Worm (Caenorhabditis elegans) whole organism, L2 larva: ENCODE measurements around the gene sre-24.

Experiments used
- F13H6.1 ChIP-seq: sonication (generic microtip); optimal IDR thresholded peaks from 2 replicates; lab custom pipeline; 2016; ENCODE audit warnings: missing genetic modification characterization, missing compliant biosample characterization
- R02D3.7 ChIP-seq: fragments of 150-350 bp; optimal IDR thresholded peaks from 2 replicates; lab custom pipeline; 2014; ENCODE audit warnings: missing biosample characterization, missing genetic modification characterization
- ZK546.5 ChIP-seq: sonication (generic microtip); optimal IDR thresholded peaks from 2 replicates; lab custom pipeline; 2017; ENCODE audit warnings: missing biosample characterization, missing genetic modification characterization
- alr-1 ChIP-seq: fragments of 150-350 bp; optimal IDR thresholded peaks from 2 replicates; lab custom pipeline; 2014; ENCODE audit warnings: missing biosample characterization, missing genetic modification characterization
- ama-1 ChIP-seq: fragments of 150-350 bp; optimal IDR thresholded peaks from 2 replicates; lab custom pipeline; 2018; ENCODE audit warnings: inconsistent platforms
- blmp-1 ChIP-seq: sonication (generic microtip); optimal IDR thresholded peaks from 2 replicates; lab custom pipeline; 2017; ENCODE audit warnings: missing genetic modification characterization, mild to moderate bottlenecking, missing compliant biosample characterization, antibody characterized with exemption, moderate library complexity; ENCODE audit not compliant: insufficient read depth
- ceh-16 ChIP-seq: fragments of 150-350 bp; optimal IDR thresholded peaks from 2 replicates; lab custom pipeline; 2014; ENCODE audit warnings: missing biosample characterization, missing genetic modification characterization
- ceh-82 ChIP-seq: fragments of 150-350 bp; optimal IDR thresholded peaks from 2 replicates; lab custom pipeline; 2014; ENCODE audit warnings: missing biosample characterization, missing genetic modification characterization
- crh-2 ChIP-seq: sonication (generic microtip); optimal IDR thresholded peaks from 2 replicates; lab custom pipeline; 2017; ENCODE audit warnings: missing biosample characterization, missing genetic modification characterization
- egl-27 ChIP-seq: sonication (generic microtip); optimal IDR thresholded peaks from 3 replicates; lab custom pipeline; 2017; ENCODE audit warnings: missing biosample characterization, missing genetic modification reagents, missing genetic modification characterization
- elt-1 ChIP-seq: fragments of 150-350 bp; optimal IDR thresholded peaks from 2 replicates; lab custom pipeline; 2014; ENCODE audit warnings: missing biosample characterization, missing genetic modification characterization
- elt-3 ChIP-seq: sonication (generic microtip); optimal IDR thresholded peaks from 2 replicates; lab custom pipeline; 2017; ENCODE audit warnings: missing biosample characterization, missing genetic modification characterization
- fos-1 ChIP-seq: fragments of 150-350 bp; optimal IDR thresholded peaks from 2 replicates; lab custom pipeline; 2014; ENCODE audit warnings: missing biosample characterization, missing genetic modification characterization
- gmeb-1 ChIP-seq: fragments of 150-350 bp; optimal IDR thresholded peaks from 2 replicates; lab custom pipeline; 2014; ENCODE audit warnings: missing biosample characterization, missing genetic modification characterization
- lin-13 ChIP-seq: fragments of 150-350 bp; optimal IDR thresholded peaks from 2 replicates; lab custom pipeline; 2014; ENCODE audit warnings: missing biosample characterization, missing genetic modification reagents, missing genetic modification characterization
- lsy-2 ChIP-seq, 2 experiments: fragments of 150-350 bp in 1 of 2; sonication (generic microtip) in 1 of 2; optimal IDR thresholded peaks; 2 replicates each; lab custom pipeline; 2014 to 2017; ENCODE audit warnings: missing biosample characterization in 2 of 2, missing genetic modification characterization in 2 of 2
- mab-5 ChIP-seq: fragments of 150-350 bp; optimal IDR thresholded peaks from 2 replicates; lab custom pipeline; 2014; ENCODE audit warnings: missing biosample characterization, missing genetic modification characterization
- mbf-1 ChIP-seq: sonication (generic microtip); optimal IDR thresholded peaks from 2 replicates; lab custom pipeline; 2017; ENCODE audit warnings: missing biosample characterization, missing genetic modification characterization
- mdl-1 ChIP-seq, 2 experiments: fragments of 150-350 bp in 1 of 2; sonication (generic microtip) in 1 of 2; optimal IDR thresholded peaks; 2 replicates each; lab custom pipeline; 2017; ENCODE audit warnings: missing biosample characterization in 2 of 2, missing genetic modification characterization in 2 of 2
- nhr-10 ChIP-seq: sonication (generic microtip); optimal IDR thresholded peaks from 2 replicates; lab custom pipeline; 2017; ENCODE audit warnings: missing biosample characterization, missing genetic modification characterization
- nhr-11 ChIP-seq: fragments of 150-350 bp; optimal IDR thresholded peaks from 2 replicates; lab custom pipeline; 2014; ENCODE audit warnings: missing biosample characterization, missing genetic modification characterization
- nhr-129 ChIP-seq: fragments of 150-350 bp; optimal IDR thresholded peaks from 2 replicates; lab custom pipeline; 2014; ENCODE audit warnings: missing biosample characterization, missing genetic modification characterization
- nhr-237 ChIP-seq: fragments of 150-350 bp; optimal IDR thresholded peaks from 2 replicates; lab custom pipeline; 2014; ENCODE audit warnings: missing biosample characterization, missing genetic modification characterization
- nhr-25 ChIP-seq: fragments of 150-350 bp; sonication (generic microtip); optimal IDR thresholded peaks from 3 replicates; lab custom pipeline; 2014; ENCODE audit warnings: missing biosample characterization, missing genetic modification characterization
- nhr-6 ChIP-seq: fragments of 150-350 bp; optimal IDR thresholded peaks from 2 replicates; lab custom pipeline; 2014; ENCODE audit warnings: missing biosample characterization, missing genetic modification characterization
- nhr-77 ChIP-seq: fragments of 150-350 bp; optimal IDR thresholded peaks from 2 replicates; lab custom pipeline; 2014; ENCODE audit warnings: missing biosample characterization, missing genetic modification characterization
- peb-1 ChIP-seq: fragments of 150-350 bp; optimal IDR thresholded peaks from 2 replicates; lab custom pipeline; 2014; ENCODE audit warnings: missing biosample characterization, missing genetic modification characterization
- sem-4 ChIP-seq: fragments of 150-350 bp; optimal IDR thresholded peaks from 2 replicates; lab custom pipeline; 2014; ENCODE audit warnings: missing biosample characterization, missing genetic modification reagents, missing genetic modification characterization
- sma-9 ChIP-seq, 2 experiments: fragments of 150-350 bp in 1 of 2; sonication (generic microtip) in 1 of 2; optimal IDR thresholded peaks; 2 replicates each; lab custom pipeline; 2014 to 2016; ENCODE audit warnings: missing genetic modification characterization in 2 of 2, mild to moderate bottlenecking in 1 of 2, missing biosample characterization in 1 of 2, missing compliant biosample characterization in 1 of 2, missing genetic modification reagents in 1 of 2, moderate library complexity in 1 of 2
- snpc-4 ChIP-seq: fragments of 150-350 bp; optimal IDR thresholded peaks from 2 replicates; lab custom pipeline; 2014; ENCODE audit warnings: missing biosample characterization, missing genetic modification characterization
- unc-55 ChIP-seq: fragments of 150-350 bp; sonication (generic microtip); optimal IDR thresholded peaks from 3 replicates; lab custom pipeline; 2014; ENCODE audit warnings: missing biosample characterization, missing genetic modification reagents, missing genetic modification characterization
- unc-62 ChIP-seq: fragments of 150-350 bp; optimal IDR thresholded peaks from 2 replicates; lab custom pipeline; 2014; ENCODE audit warnings: missing biosample characterization, missing genetic modification reagents, missing genetic modification characterization
- ztf-1 ChIP-seq: fragments of 200-800 bp; sonication (Bioruptor generic); conservative IDR thresholded peaks from 2 replicates; pipeline ENCODE4 v1.3.6; 2022; ENCODE audit warnings: missing genetic modification characterization, missing compliant biosample characterization
- ztf-11 ChIP-seq: sonication (generic microtip); optimal IDR thresholded peaks from 2 replicates; lab custom pipeline; 2017; ENCODE audit warnings: missing biosample characterization, missing genetic modification characterization
- ztf-4 ChIP-seq: fragments of 150-350 bp; optimal IDR thresholded peaks from 2 replicates; lab custom pipeline; 2014; ENCODE audit warnings: missing biosample characterization, missing genetic modification characterization

Gene sre-24

DNA sequence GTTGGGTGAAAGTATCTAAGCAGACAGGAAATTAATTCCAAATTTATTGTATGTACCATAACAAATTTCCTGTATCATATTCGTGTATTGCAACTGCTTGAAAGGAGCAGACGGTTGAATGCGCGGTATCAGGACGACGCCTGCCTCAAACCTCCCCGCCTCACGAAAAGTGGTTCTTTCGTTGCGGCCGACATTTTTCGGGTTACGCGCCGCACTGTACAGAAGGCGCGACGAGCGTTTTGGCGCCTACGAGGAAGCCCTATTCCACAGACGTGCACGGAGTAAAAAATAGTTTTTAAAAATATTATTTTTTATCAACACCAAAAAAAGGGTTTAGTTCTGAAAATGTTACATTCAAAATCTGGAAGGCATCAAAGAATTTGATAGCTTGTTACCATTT, 35.6 kb downstream of the sre-24 start:
- TF ChIP-seq elt-3 (tag; lab: Kevin White, UChicago) (no peak), nhr-129 (tag; lab: Kevin White, UChicago) (no peak), nhr-11 (no peak)

ce11 chrV:2922594-2922993, 38.1 kb downstream of the sre-24 start, which contains the start of gene srh-38:
srh-38 (minus strand) TSS chrV:2922694.
- no peak for TF ChIP-seq unc-55
- TF ChIP-seq elt-1 (tag; lab: Kevin White, UChicago): no peak
- TF ChIP-seq ceh-82 (tag; lab: Kevin White, UChicago): no peak
- TF ChIP-seq ZK546.5 (tag; lab: Kevin White, UChicago): no peak
- no peak for TF ChIP-seq sma-9 (GFP tag; optimal IDR thresholded peaks at IDR 0.05; lab: Kevin White, UChicago)
- TF ChIP-seq sma-9 (tag; optimal IDR thresholded peaks at IDR 0.05; lab: Kevin White, UChicago): no peak
- no peak for TF ChIP-seq ztf-11 (tag; lab: Kevin White, UChicago)
- TF ChIP-seq egl-27 (tag; lab: Kevin White, UChicago): no peak
- TF ChIP-seq alr-1 (tag; lab: Kevin White, UChicago): no peak
- no peak for TF ChIP-seq R02D3.7 (tag; lab: Kevin White, UChicago)
- TF ChIP-seq mdl-1 (tag; optimal IDR thresholded peaks at IDR 0.05; lab: Kevin White, UChicago): no peak
- TF ChIP-seq ztf-4 (tag; lab: Kevin White, UChicago): no peak
- TF ChIP-seq snpc-4: no peak
- TF ChIP-seq crh-2 (tag; lab: Kevin White, UChicago): no peak
- TF ChIP-seq peb-1 (tag; lab: Kevin White, UChicago): no peak
- TF ChIP-seq lsy-2 (tag; optimal IDR thresholded peaks at IDR 0.05; lab: Kevin White, UChicago): no peak

ce11 chrV:2927553-2927952, 43.0 kb downstream of the sre-24 start, which contains the start of gene C31B8.12:
C31B8.12 (minus strand) TSS chrV:2927653.
- TF ChIP-seq unc-62 (GFP tag; lab: Kevin White, UChicago): no peak

DNA sequence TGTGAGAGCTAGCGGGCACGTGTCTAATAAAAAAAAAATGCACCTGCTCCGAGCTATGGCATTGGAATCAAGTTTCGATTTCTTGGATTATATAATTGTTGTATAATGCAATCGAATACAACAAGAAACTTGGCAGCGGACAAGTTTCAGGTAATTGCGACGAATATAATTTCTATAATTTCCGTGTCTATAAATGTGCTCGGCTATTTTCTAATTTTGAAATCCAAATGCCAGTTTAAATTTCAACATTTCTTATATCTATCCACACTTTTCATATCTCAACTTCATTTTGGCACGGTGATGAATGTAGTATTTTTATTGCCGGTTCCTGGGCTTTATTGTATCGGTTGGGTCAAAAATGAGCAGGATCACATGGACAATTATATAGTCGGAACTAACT, 45.2 kb downstream of the sre-24 start, which contains the start of gene C31B8.16:
C31B8.16 (plus strand) TSS at position 301 of the 400 bp plus-strand sequence.
- TF ChIP-seq nhr-11 (no peak), crh-2 (tag; lab: Kevin White, UChicago) (no peak), mbf-1 (tag; lab: Kevin White, UChicago) (no peak), sem-4 (tag; lab: Kevin White, UChicago) (no peak), nhr-10 (tag; lab: Kevin White, UChicago) (no peak), ama-1 (lab: Kevin White, UChicago) (no peak), lsy-2 (tag; optimal IDR thresholded peaks at IDR 0.05; lab: Kevin White, UChicago) (no peak), F13H6.1 (no peak), nhr-129 (tag; lab: Kevin White, UChicago) (no peak), ceh-16 (no peak), nhr-25 (tag; lab: Kevin White, UChicago) (no peak), ZK546.5 (tag; lab: Kevin White, UChicago) (no peak), fos-1 (tag; lab: Kevin White, UChicago) (no peak), nhr-237 (tag; lab: Kevin White, UChicago) (no peak), ztf-1 (GFP tag; lab: Robert Waterston, UW) (no peak), blmp-1 (tag; lab: Kevin White, UChicago) (no peak), nhr-77 (tag; lab: Kevin White, UChicago) (no peak)

- no peak for TF ChIP-seq nhr-237 (tag; lab: Kevin White, UChicago)
- no peak for TF ChIP-seq ceh-82 (tag; lab: Kevin White, UChicago)
- TF ChIP-seq nhr-6 (tag; lab: Kevin White, UChicago): no peak
- no peak for TF ChIP-seq gmeb-1 (tag; lab: Kevin White, UChicago)
- no peak for TF ChIP-seq mab-5 (tag; lab: Kevin White, UChicago)
- TF ChIP-seq crh-2 (tag; lab: Kevin White, UChicago): no peak
- TF ChIP-seq unc-62 (GFP tag; lab: Kevin White, UChicago): no peak
- no peak for TF ChIP-seq lsy-2 (tag; optimal IDR thresholded peaks at IDR 0.05; lab: Kevin White, UChicago)
- no peak for TF ChIP-seq egl-27 (tag; lab: Kevin White, UChicago)
- no peak for TF ChIP-seq fos-1 (tag; lab: Kevin White, UChicago)
- TF ChIP-seq ceh-16: no peak
- no peak for TF ChIP-seq blmp-1 (tag; lab: Kevin White, UChicago)
- TF ChIP-seq mbf-1 (tag; lab: Kevin White, UChicago): no peak
- TF ChIP-seq lin-13 (GFP tag; lab: Kevin White, UChicago): no peak
- no peak for TF ChIP-seq sma-9 (GFP tag; optimal IDR thresholded peaks at IDR 0.05; lab: Kevin White, UChicago)
- no peak for TF ChIP-seq sma-9 (tag; optimal IDR thresholded peaks at IDR 0.05; lab: Kevin White, UChicago)
- TF ChIP-seq sem-4 (tag; lab: Kevin White, UChicago): no peak
- no peak for TF ChIP-seq nhr-25 (tag; lab: Kevin White, UChicago)
- TF ChIP-seq, all 48 proteins: peak for 0
Measured at ce11 chrV:2931252-2931651, 46.7 kb downstream of the sre-24 start, which contains the start of gene C31B8.1. C31B8.1 (plus strand) TSS chrV:2931552.
